Fruit fly (Drosophila melanogaster): ENCODE measurements around the gene Mdr65.

Mdr65 gene

DNA sequence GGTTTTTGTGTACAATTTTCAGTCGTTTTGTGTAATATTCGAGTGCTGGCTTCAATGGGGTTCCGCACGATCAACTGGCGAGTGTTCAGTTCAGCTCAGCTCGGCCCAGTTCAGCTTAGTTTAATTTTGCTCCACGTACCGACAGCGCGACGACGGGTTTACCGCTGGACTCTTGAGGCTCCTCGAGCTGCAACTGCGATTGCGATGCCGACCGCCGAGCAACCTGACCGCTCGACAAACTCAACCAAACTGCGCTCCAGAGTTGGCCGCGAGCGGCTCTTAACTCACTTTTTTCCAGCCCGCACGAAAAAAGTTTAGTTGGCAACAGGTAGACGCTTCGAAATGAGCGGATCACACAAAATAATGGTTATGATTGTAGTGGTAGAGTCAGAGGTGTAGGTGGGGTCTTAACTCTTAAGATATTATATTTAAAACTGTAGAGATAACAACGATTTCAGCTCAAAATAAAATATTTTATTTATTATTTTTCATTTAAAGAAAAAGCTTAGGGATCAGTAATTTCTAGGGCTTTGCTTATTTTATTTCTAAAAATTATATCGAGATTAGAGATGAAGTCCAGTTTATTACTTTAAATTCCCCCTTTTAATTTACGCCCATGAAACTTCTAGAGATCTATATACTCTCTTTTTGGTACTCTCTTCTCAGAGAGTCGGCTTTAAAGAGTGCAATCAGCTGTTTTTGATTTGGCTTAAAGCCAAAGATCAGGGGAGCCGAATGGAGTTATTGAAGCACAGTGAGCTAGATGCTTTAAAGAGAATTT is 11.1 kb upstream of the Mdr65 start, which contains the start of gene Best2:
Best2 (minus strand) TSS at position 258 of the 781 bp plus-strand sequence.
- peak; percentile 96 for TF ChIP-seq CG17801 (GFP tag; optimal IDR thresholded peaks at IDR 0.05; ENCODE audit: partially characterized antibody)

DNA sequence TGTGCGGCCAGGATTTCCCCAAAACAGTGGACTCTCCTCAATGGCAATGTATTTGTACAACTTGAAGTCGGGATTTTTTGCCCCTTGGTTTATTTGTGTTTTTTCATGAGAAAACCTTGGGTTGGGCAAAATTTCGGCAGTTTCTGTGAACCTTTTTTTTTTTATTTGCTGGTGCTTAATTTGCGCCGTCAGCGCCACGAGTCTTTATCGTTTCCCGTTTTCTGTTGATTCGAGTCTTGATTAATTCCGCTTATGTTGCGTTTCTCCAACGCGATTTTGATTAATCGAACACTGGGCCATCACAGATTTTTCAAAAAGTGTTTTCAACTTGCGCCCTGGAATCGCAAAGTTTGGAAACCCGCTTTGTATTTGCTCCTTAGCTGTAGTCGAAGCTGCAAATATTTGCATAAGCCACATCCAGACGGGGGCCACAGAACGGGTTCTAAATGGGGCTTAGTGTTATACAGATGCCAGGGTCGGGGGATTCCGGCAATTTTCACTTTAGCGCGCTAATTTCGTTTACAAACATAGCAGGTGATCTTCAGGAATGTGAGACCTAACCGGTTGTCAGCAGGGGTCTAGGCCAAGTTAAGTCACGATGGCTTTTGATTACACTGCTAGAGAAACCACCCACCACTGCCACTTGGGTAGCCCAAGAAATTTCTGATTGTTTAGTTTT is 9.0 kb upstream of the Mdr65 start:
- no peak for TF ChIP-seq CG17801 (GFP tag; optimal IDR thresholded peaks at IDR 0.05; ENCODE audit: partially characterized antibody)

DNA sequence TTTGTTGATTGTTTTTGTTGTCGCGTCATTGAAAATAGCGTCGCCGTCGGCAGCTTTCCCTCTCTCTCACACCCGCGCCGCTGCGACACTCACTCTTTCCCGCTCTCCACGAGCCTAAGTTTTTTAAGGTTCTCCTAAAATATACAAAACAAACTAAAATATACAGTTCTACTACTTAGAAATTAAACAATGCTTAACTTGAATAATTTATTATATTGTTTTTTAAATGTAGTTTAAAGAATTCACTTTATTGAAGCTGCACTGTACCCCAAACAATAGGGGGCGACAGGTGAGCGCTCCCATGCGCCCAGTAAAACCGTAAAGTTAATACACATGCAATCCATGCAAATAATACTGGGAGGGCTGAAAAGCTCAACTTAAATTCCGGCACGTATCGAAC is 8.2 kb upstream of the Mdr65 start:
- TF ChIP-seq CG17801 (GFP tag; optimal IDR thresholded peaks at IDR 0.05; ENCODE audit: partially characterized antibody), result peak; percentile 37

DNA sequence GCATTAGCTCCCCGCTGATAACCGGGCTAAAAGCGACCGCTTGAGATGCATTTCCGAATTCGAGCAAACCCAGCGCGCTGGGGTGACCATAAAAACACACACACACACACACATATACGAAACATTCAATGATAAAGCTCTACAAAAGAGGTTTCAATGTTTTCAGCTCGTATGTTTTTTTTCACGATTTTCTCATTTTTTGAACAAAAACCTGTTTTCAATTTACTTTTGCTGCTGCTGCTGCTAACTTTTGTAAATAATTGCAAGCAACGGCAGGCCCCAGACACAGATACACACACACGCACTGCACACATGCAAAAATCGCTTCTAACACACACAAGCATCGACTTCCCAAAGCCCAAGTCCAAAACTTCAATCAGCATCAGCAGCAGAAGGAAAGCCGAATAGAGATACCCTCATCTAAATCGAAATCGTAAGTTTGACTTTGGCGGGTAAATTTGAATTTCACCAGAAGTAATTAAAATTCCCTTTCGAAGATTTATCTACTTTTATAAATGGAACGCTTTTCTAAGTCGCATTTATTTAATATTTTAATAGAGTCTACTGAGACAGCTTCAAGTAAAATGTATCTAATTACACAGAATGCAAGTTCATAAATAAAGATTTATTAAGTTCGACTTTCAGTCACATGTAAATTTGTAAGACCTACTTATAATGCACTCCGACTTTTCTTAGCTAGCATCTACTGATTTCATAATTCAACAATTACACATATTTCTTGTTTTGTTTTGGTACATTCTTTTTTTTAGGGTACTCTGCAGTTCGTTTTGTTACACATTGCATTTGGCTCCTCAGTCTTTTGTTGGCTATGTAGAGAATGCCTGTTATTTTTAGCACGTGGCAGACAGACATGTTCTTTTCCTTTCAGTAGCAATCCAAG is 3.9 kb upstream of the Mdr65 start:
- TF ChIP-seq CG17801 (GFP tag; optimal IDR thresholded peaks at IDR 0.05; ENCODE audit: partially characterized antibody), result no peak

DNA sequence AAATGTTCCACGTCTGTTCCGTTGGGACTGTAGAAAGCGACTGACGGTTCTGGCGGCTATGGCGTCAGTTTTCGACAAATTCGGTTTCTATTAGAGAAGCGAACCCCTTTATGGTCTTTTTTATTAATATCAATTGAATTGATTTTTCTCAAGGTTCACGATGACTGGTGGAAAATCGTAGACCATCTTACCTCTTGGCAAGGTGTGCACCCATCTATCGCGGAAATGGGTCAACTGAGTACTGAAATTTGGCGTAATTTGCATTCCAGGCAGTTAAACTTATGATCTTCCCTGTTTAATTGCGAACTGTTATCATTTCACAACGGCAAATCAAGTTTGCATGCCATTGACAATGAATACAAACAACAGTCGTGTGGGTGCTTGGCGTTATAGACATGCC is 5.6 kb downstream of the Mdr65 start, which contains the start of gene CG10226:
CG10226 (minus strand) TSS at position 101 of the 400 bp plus-strand sequence.
- no peak for TF ChIP-seq CG17801 (GFP tag; optimal IDR thresholded peaks at IDR 0.05; ENCODE audit: partially characterized antibody)

DNA sequence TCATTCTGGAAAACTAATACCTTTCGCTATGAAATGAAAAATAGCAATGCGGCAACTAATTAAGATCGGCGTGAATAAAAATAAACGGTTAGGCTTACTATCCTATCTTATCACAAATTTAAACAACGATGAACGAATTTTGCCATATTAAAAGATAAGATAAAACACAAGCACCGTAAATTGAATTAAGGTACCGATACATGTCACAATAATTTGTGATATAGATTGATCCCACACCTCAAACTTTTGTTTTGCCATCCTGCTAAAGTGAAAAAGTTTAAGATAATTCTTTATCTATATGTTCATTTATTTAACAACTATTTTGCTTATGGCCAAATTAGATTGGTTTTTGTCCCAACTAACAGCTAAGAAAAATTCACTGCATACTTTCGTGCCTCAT is 11.5 kb downstream of the Mdr65 start, which contains the start of gene CG42714:
CG42714 (minus strand) TSS at position 22 of the 400 bp plus-strand sequence.
- TF ChIP-seq CG17801 (GFP tag; optimal IDR thresholded peaks at IDR 0.05; ENCODE audit: partially characterized antibody), result no peak

DNA sequence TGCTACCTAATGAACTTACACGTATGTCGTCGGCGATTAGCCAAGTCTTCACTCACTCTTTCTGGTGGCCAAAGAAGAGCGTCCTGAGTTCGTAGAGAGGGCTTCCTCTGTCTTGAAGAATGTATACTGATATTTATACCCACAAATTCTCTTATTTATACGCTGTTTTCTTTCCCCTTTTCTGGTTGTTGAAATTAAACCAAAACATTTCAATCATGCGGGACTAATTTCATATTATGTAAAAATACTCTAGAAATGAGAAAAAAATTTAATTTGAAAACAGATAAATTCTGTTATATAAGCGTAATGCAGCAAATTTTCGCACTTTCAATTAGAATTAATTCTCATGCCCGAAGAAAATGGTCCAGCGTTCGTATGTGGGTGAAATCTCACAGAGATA is 12.3 kb downstream of the Mdr65 start, which contains the start of gene BG642312:
BG642312 (minus strand) TSS at position 101 of the 400 bp plus-strand sequence.
- TF ChIP-seq CG17801 (GFP tag; optimal IDR thresholded peaks at IDR 0.05; ENCODE audit: partially characterized antibody), result no peak

DNA sequence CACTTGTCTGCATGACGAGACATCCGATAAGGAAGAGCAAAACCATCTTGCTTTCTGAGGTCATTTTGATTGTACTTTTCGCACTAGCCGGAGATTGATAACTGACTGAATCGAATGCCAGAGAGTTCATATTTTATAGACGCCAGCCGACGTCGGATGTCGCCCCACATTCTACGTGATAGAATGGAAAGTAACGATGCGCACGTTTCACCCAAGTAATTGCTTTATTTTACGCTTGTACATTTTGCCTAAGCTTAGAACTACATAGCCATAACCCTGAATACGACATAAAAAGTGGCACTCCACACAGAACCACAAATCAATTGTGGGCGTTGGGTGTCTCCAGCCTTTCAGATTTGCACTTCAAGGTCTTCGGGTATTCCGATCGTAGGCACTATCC is 13.3 kb downstream of the Mdr65 start, which contains the start of gene CG13299:
CG13299 (minus strand) TSS at position 101 of the 400 bp plus-strand sequence.
- TF ChIP-seq CG17801 (GFP tag; optimal IDR thresholded peaks at IDR 0.05; ENCODE audit: partially characterized antibody), result no peak

DNA sequence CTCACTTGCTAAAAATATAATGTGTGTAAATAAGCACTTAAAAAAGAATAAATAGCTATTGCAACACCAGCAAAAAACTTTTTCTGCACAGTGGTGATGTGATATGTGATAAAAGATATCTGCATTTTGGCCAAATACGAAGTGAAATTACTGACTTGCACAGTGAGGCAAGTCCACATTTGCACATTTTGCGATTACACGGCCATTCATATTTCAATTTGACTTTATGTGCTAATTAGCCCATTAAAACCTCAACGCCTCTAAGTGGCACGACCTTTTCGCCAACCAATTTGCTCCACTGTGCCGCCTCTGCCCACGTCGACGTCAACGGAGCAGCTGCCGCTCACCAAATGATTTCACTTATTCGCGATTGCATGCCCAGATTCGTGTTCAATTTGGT is 25.4 kb downstream of the Mdr65 start, which contains the start of gene CG33946:
CG33946 (plus strand) TSS at position 392 of the 400 bp plus-strand sequence.
- TF ChIP-seq CG17801 (GFP tag; optimal IDR thresholded peaks at IDR 0.05; ENCODE audit: partially characterized antibody), result peak; percentile 58

DNA sequence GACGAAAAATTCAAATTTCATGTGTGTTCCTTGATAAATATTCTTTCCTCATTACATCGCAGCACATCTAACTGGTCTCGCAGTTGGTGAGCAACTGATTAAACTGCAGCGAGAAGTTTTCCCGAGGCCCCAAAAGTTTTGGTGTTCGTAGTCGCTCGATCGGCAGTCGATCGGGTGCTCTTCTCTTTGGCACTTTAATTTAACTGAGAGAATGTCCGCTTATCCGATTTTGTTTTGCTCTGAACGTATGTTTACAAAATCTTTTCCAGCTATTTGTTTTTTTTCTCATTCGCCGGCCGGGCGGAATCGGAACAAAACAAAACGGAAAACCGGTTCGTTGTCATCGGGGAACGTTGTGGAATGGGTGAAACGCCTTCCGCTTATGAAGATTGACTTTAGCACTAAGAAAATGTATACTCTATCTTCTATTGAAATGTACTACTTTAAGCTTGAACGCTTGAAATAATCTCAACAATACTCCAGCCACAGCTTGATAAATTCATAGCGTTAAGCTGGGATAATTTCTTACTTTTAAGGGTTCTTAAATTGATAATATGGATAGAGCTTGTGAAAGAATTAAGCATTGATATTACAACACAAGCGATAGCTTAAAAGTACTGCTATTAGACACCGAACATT is 26.9 kb downstream of the Mdr65 start:
- TF ChIP-seq CG17801 (GFP tag; optimal IDR thresholded peaks at IDR 0.05; ENCODE audit: partially characterized antibody), result no peak

DNA sequence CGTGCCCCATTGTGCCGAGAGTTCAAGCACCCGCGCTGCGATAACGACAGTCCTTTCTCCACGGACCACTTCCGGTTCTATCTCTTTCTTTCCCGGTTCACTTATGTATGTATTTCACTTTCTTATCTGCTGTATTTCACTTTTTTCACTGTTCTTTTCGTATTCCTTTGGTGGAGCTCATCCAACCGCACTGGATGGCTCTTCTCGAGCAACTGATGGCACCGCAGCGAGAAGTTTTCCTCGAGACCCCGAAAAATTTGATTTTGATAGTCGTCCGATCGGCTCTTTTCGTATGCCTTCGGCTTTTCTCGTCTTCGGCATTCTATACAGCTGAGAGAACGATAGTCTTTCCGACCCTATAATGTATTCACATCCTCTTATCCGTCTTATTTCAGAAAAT is 27.7 kb downstream of the Mdr65 start, which contains the start of gene LanA:
LanA (minus strand) TSS at position 217 of the 400 bp plus-strand sequence.
- no peak for TF ChIP-seq CG17801 (GFP tag; optimal IDR thresholded peaks at IDR 0.05; ENCODE audit: partially characterized antibody)

DNA sequence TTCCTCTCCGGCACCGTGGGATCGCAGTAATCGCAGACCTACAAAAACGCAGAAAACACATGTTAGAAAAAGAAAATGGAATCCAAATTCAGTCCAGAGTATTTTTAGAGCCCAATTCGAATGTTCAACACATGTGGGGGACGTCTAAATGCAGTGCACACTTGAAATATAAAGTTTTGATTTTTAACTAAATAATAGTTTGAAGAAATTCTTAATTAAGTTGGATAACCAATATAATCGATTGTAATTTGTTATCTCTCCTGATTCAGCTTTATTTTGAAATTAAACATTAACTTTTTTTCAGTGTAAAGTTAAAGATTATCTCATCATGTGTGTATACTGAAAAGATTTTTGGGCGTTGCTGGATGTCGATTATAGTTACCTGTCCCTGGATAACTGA is 28.3 kb downstream of the Mdr65 start:
- TF ChIP-seq CG17801 (GFP tag; optimal IDR thresholded peaks at IDR 0.05; ENCODE audit: partially characterized antibody), result no peak

DNA sequence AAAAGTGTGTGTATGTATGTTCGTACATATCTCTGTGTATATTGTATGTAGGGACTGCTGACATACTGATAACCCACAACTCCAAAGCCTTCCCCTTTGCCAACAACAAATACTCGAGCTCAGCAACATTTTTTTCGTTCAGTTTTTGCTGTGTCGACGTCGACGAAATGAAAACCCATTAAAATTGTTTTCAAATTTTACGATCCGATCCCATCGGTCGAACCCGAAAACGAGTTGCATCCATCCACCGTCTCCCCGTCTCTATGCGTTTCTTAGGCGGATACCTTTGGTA is 28.8 kb downstream of the Mdr65 start:
- TF ChIP-seq CG17801 (GFP tag; optimal IDR thresholded peaks at IDR 0.05; ENCODE audit: partially characterized antibody), result no peak

DNA sequence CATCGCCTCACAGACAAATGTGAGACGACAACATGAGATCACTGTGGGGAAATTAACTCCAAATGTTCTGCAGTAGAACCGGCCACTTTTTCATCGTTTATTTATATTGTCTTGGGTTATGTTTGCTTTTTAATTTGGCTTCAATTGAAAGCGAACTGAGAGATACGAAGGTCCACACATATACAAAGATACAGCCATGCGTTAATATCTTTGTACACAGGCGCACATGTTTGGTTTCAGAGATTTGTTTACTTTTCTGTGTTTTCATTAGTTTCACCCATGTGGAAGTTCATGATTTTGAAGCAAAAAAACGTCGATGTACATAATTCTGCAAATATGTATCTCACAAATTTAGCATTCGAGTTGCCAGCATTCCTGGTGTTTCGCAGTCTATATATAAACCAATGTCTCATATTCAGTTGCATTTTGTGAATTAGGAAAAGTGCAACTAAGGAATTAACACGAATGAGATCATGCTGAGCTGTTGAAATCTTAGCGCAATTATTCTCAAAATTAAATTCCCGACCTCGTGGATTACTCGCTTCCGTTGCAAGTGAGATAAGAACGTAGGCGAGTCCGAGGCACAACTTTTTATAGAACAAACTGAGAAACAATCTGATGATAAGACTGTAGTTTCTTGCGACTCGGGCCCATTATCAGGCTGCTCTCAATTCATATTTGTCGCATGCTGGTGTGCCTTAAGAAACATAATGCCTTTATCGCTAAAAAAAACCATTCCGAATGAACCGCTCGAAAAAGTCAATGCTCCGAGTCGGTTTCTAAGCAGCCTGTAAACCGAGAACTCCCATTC is 29.4 kb downstream of the Mdr65 start:
- TF ChIP-seq CG17801 (GFP tag; optimal IDR thresholded peaks at IDR 0.05; ENCODE audit: partially characterized antibody), result no peak
